Worm (Caenorhabditis elegans) whole organism, midembryonic: ENCODE measurements around the gene irld-9.

Source experiments
- T22C8.4 ChIP-seq: fragments of 200-800 bp; sonication (Bioruptor generic); IDR thresholded peaks from 2 replicates; pipeline ENCODE4 v1.3.6; 2022; ENCODE audit warnings: missing genetic modification characterization, missing compliant biosample characterization
- cog-1 ChIP-seq: sonication (generic microtip); optimal IDR thresholded peaks from 2 replicates; lab custom pipeline; 2016; ENCODE audit warnings: missing genetic modification characterization, missing compliant biosample characterization
- flt-1 ChIP-seq: fragments of 200-800 bp; sonication (Bioruptor generic); IDR thresholded peaks from 2 replicates; pipeline ENCODE4 v1.3.6; 2022; ENCODE audit warnings: missing genetic modification characterization, missing compliant biosample characterization
- klf-2 ChIP-seq: fragments of 200-800 bp; sonication (Bioruptor generic); conservative IDR thresholded peaks from 2 replicates; pipeline ENCODE4 v1.3.6; 2022; ENCODE audit warnings: missing genetic modification reagents, missing genetic modification characterization, missing compliant biosample characterization
- med-1 ChIP-seq: sonication (generic microtip); optimal IDR thresholded peaks from 2 replicates; lab custom pipeline; 2017; ENCODE audit warnings: missing genetic modification characterization, mild to moderate bottlenecking, missing compliant biosample characterization, antibody characterized with exemption, missing genetic modification reagents; ENCODE audit not compliant: insufficient read depth
- tab-1 ChIP-seq: fragments of 200-800 bp; sonication (Bioruptor generic); IDR thresholded peaks from 2 replicates; pipeline ENCODE4 v1.3.6; 2022; ENCODE audit warnings: missing genetic modification characterization, missing compliant biosample characterization
- ztf-23 ChIP-seq: fragments of 200-800 bp; sonication (Bioruptor generic); IDR thresholded peaks from 2 replicates; pipeline ENCODE4 v1.3.6; 2022; ENCODE audit warnings: missing genetic modification reagents, missing genetic modification characterization, missing compliant biosample characterization
- ztf-29 ChIP-seq: fragments of 200-800 bp; sonication (Bioruptor generic); IDR thresholded peaks from 2 replicates; pipeline ENCODE4 v1.3.6; 2022; ENCODE audit warnings: missing genetic modification reagents, missing genetic modification characterization, missing compliant biosample characterization

- no peak for TF ChIP-seq ztf-23 (GFP tag; lab: Robert Waterston, UW)
- TF ChIP-seq cog-1 (tag; lab: Kevin White, UChicago), result no peak
- no peak for TF ChIP-seq flt-1
- TF ChIP-seq T22C8.4 (GFP tag; lab: Robert Waterston, UW), result no peak
- no peak for TF ChIP-seq med-1 (GFP tag; lab: Kevin White, UChicago)
- TF ChIP-seq ztf-29 (GFP tag; lab: Robert Waterston, UW), result no peak
- no peak for TF ChIP-seq tab-1
- TF ChIP-seq klf-2 (GFP tag; lab: Robert Waterston, UW), result no peak
These were observed 49.3 kb upstream of the irld-9 start, which contains the start of the genes C08F1.6 and fbxb-13 for ce11 chrII:1788087-1788486.
